Worm (Caenorhabditis elegans): ENCODE measurements around the gene ceh-37.

DNA sequence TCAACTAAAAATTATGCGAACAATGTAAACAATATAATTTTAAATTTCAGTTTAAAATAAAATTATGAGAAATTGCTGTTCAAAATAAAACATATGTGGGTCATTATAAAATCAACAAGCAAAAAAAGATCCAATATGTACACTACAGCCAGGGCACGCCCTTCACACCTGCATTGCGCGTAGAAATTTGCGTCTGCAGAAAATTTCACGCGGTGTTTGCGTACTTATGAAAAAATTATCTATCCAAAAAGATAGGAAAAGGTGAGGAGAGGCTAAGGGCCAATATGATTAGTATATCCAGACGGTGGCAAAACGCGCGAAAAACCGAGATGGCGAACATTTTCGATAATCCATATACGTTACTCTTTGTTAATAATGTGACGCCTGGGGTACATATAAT, 36.7 kb upstream of the ceh-37 start:
- TF ChIP-seq ztf-29 (GFP tag; IDR thresholded peaks at IDR 0.05) (no peak), tab-1 (GFP tag; IDR thresholded peaks at IDR 0.05) (no peak), cog-1 (tag; optimal IDR thresholded peaks at IDR 0.05) (no peak), ztf-23 (GFP tag; IDR thresholded peaks at IDR 0.05) (no peak)
